Worm (Caenorhabditis elegans) whole organism, L2 larva: Measurements from ENCODE around the gene elf-1.

Source experiments
- R02D3.7 ChIP-seq: fragments of 150-350 bp; optimal IDR thresholded peaks from 2 replicates; lab custom pipeline; 2014; ENCODE audit warnings: missing biosample characterization, missing genetic modification characterization
- aly-2 ChIP-seq: fragments of 150-350 bp; optimal IDR thresholded peaks from 2 replicates; lab custom pipeline; 2014; ENCODE audit warnings: missing biosample characterization, missing genetic modification characterization
- lsy-2 ChIP-seq, 2 experiments: fragments of 150-350 bp in 1 of 2; sonication (generic microtip) in 1 of 2; optimal IDR thresholded peaks; 2 replicates each; lab custom pipeline; 2014 to 2017; ENCODE audit warnings: missing biosample characterization in 2 of 2, missing genetic modification characterization in 2 of 2
- nhr-23 ChIP-seq: fragments of 150-350 bp; optimal IDR thresholded peaks from 2 replicates; lab custom pipeline; 2014; ENCODE audit warnings: missing biosample characterization, missing genetic modification reagents, missing genetic modification characterization
- skn-1 ChIP-seq: sonication (generic microtip); optimal IDR thresholded peaks from 2 replicates; lab custom pipeline; 2017; ENCODE audit warnings: missing biosample characterization, missing genetic modification characterization
- snpc-4 ChIP-seq: fragments of 150-350 bp; optimal IDR thresholded peaks from 2 replicates; lab custom pipeline; 2014; ENCODE audit warnings: missing biosample characterization, missing genetic modification characterization
- zag-1 ChIP-seq: fragments of 150-350 bp; optimal IDR thresholded peaks from 2 replicates; lab custom pipeline; 2014; ENCODE audit warnings: missing biosample characterization, missing genetic modification characterization

ce11 chrIII:641759-642158 lies 47.2 kb upstream of the elf-1 start, which contains the start of gene W06E11.1:
- no peak for TF ChIP-seq lsy-2 (tag; optimal IDR thresholded peaks at IDR 0.05; lab: Kevin White, UChicago)
- no peak for TF ChIP-seq skn-1
- no peak for TF ChIP-seq snpc-4 (tag; lab: Kevin White, UChicago)
- no peak for TF ChIP-seq zag-1 (tag; lab: Kevin White, UChicago)
- no peak for TF ChIP-seq R02D3.7
- TF ChIP-seq nhr-23 (tag; lab: Kevin White, UChicago) = no peak
- TF ChIP-seq aly-2 (tag; lab: Kevin White, UChicago) = no peak
